Fruit fly (Drosophila melanogaster): ENCODE measurements around the gene Atg13.

dm6 chr3R:8352961-8353728, 3.5 kb downstream of the Atg13 start:
- TF ChIP-seq Myc (optimal IDR thresholded peaks at IDR 0.05) (no peak), Sin3A (optimal IDR thresholded peaks at IDR 0.05) (no peak)
